Fruit fly (Drosophila melanogaster) whole organism, prepupa: ENCODE data around the gene Keap1.
A peak's percentile ranks its signal among the peaks of the same experiment; 100 is the strongest.

Source experiments
- Blimp-1 ChIP-seq: fragments of 200-800 bp; sonication (Bioruptor generic); optimal IDR thresholded peaks from 3 replicates; lab custom pipeline; 2017; ENCODE audit warnings: missing biosample characterization, missing genetic modification characterization, mild to moderate bottlenecking, moderate library complexity, missing genetic modification reagents
- CG10669 ChIP-seq: fragments of 200-800 bp; sonication (Bioruptor generic); optimal IDR thresholded peaks from 3 replicates; lab custom pipeline; 2018; ENCODE audit warnings: missing biosample characterization, mild to moderate bottlenecking, missing genetic modification characterization, moderate library complexity
- CG11294 ChIP-seq: fragments of 200-800 bp; sonication (Bioruptor generic); IDR thresholded peaks from 2 replicates; pipeline ENCODE4 v1.3.6; 2022; ENCODE audit warnings: missing biosample characterization, missing genetic modification characterization
- CG11762 ChIP-seq: fragments of 200-800 bp; sonication (Bioruptor generic); optimal IDR thresholded peaks from 3 replicates; lab custom pipeline; 2016; ENCODE audit warnings: missing biosample characterization, missing genetic modification characterization; ENCODE audit not compliant: insufficient read depth
- CG11902 ChIP-seq: fragments of 200-800 bp; sonication (Bioruptor generic); optimal IDR thresholded peaks from 3 replicates; lab custom pipeline; 2016; ENCODE audit warnings: missing biosample characterization, missing genetic modification characterization
- CG15336 ChIP-seq: fragments of 200-800 bp; sonication (Bioruptor generic); IDR thresholded peaks from 2 replicates; pipeline ENCODE4 v1.3.6; 2022; ENCODE audit warnings: missing biosample characterization, missing genetic modification characterization
- CG1621 ChIP-seq: fragments of 200-800 bp; sonication (Bioruptor generic); optimal IDR thresholded peaks from 3 replicates; lab custom pipeline; 2018; ENCODE audit warnings: missing biosample characterization, mild to moderate bottlenecking, missing genetic modification characterization
- CG16779 ChIP-seq: fragments of 200-800 bp; sonication (Bioruptor generic); optimal IDR thresholded peaks from 3 replicates; lab custom pipeline; 2017; ENCODE audit warnings: missing biosample characterization, mild to moderate bottlenecking, missing genetic modification characterization
- CG3032 ChIP-seq: fragments of 200-800 bp; optimal IDR thresholded peaks from 2 replicates; lab custom pipeline; 2019; ENCODE audit warnings: missing biosample characterization, mild to moderate bottlenecking, missing genetic modification characterization, moderate library complexity
- CG31627 ChIP-seq: fragments of 200-800 bp; sonication (Bioruptor generic); optimal IDR thresholded peaks from 3 replicates; lab custom pipeline; 2016; ENCODE audit warnings: missing biosample characterization, missing genetic modification characterization
- CG32006 ChIP-seq: fragments of 200-800 bp; sonication (Bioruptor generic); optimal IDR thresholded peaks from 3 replicates; lab custom pipeline; 2017; ENCODE audit warnings: missing biosample characterization, mild to moderate bottlenecking, missing genetic modification characterization
- CG34406 ChIP-seq: fragments of 200-800 bp; sonication (Bioruptor generic); optimal IDR thresholded peaks from 3 replicates; lab custom pipeline; 2016; ENCODE audit warnings: missing biosample characterization, missing genetic modification characterization
- CG6276 ChIP-seq: fragments of 200-800 bp; sonication (Bioruptor generic); optimal IDR thresholded peaks from 2 replicates; lab custom pipeline; 2017; ENCODE audit warnings: missing biosample characterization, mild to moderate bottlenecking, missing genetic modification characterization
- CG6792 ChIP-seq: fragments of 200-800 bp; sonication (Bioruptor generic); optimal IDR thresholded peaks from 3 replicates; lab custom pipeline; 2016; ENCODE audit warnings: missing biosample characterization, missing genetic modification characterization
- CG6808 ChIP-seq: fragments of 200-800 bp; sonication (Bioruptor generic); optimal IDR thresholded peaks from 3 replicates; lab custom pipeline; 2017; ENCODE audit warnings: missing biosample characterization, missing genetic modification characterization, mild to moderate bottlenecking, moderate library complexity, missing genetic modification reagents
- CG7368 ChIP-seq: fragments of 200-800 bp; sonication (Bioruptor generic); optimal IDR thresholded peaks from 3 replicates; lab custom pipeline; 2016; ENCODE audit warnings: missing biosample characterization, missing genetic modification characterization
- CG8119 ChIP-seq: fragments of 200-800 bp; sonication (Bioruptor generic); IDR thresholded peaks from 3 replicates; pipeline ENCODE4 v1.3.6; 2022; ENCODE audit warnings: missing biosample characterization, missing genetic modification characterization
- CG8319 ChIP-seq: fragments of 200-800 bp; sonication (Bioruptor generic); optimal IDR thresholded peaks from 3 replicates; lab custom pipeline; 2016; ENCODE audit warnings: missing biosample characterization, missing genetic modification characterization
- CG9139 ChIP-seq: fragments of 200-800 bp; sonication (Bioruptor generic); optimal IDR thresholded peaks from 3 replicates; lab custom pipeline; 2017; ENCODE audit warnings: missing biosample characterization, mild to moderate bottlenecking, missing genetic modification characterization
- Eip75B ChIP-seq: fragments of 200-800 bp; sonication (Bioruptor generic); optimal IDR thresholded peaks from 3 replicates; lab custom pipeline; 2016; ENCODE audit warnings: missing biosample characterization, missing genetic modification characterization
- Eip78C ChIP-seq: fragments of 200-800 bp; sonication (Bioruptor generic); peaks from one replicate; lab custom pipeline; 2016; ENCODE audit warnings: missing biosample characterization, missing genetic modification characterization
- Eip93F ChIP-seq: fragments of 200-800 bp; sonication (Bioruptor generic); optimal IDR thresholded peaks from 2 replicates; lab custom pipeline; 2016; ENCODE audit warnings: missing biosample characterization, mild to moderate bottlenecking, missing genetic modification characterization
- Ets96B ChIP-seq: fragments of 200-800 bp; optimal IDR thresholded peaks from 2 replicates; lab custom pipeline; 2019; ENCODE audit warnings: missing biosample characterization, mild to moderate bottlenecking, missing genetic modification characterization, moderate library complexity
- Gug ChIP-seq: fragments of 200-800 bp; sonication (Bioruptor generic); IDR thresholded peaks from 2 replicates; pipeline ENCODE4 v1.3.6; 2022; ENCODE audit warnings: missing biosample characterization, missing genetic modification characterization
- Hr38 ChIP-seq: sonication (Bioruptor generic); optimal IDR thresholded peaks from 2 replicates; lab custom pipeline; 2016; ENCODE audit warnings: missing biosample characterization, missing genetic modification characterization
- Hr4 ChIP-seq: fragments of 200-800 bp; sonication (Bioruptor generic); optimal IDR thresholded peaks from 3 replicates; lab custom pipeline; 2016; ENCODE audit warnings: missing biosample characterization, missing genetic modification characterization
- Lpt ChIP-seq: fragments of 200-800 bp; sonication (Bioruptor generic); optimal IDR thresholded peaks from 3 replicates; lab custom pipeline; 2016; ENCODE audit warnings: missing biosample characterization, missing genetic modification characterization
- Met ChIP-seq: fragments of 200-800 bp; sonication (Bioruptor generic); optimal IDR thresholded peaks from 3 replicates; lab custom pipeline; 2016; ENCODE audit warnings: missing biosample characterization, missing genetic modification characterization
- OdsH ChIP-seq: fragments of 200-800 bp; sonication (Bioruptor generic); optimal IDR thresholded peaks from 3 replicates; lab custom pipeline; 2016; ENCODE audit warnings: missing biosample characterization, missing genetic modification characterization
- Smox ChIP-seq: fragments of 200-800 bp; sonication (Bioruptor generic); optimal IDR thresholded peaks from 3 replicates; lab custom pipeline; 2016; ENCODE audit warnings: missing biosample characterization, missing genetic modification characterization
- Sox102F ChIP-seq: fragments of 200-800 bp; sonication (Bioruptor generic); optimal IDR thresholded peaks from 2 replicates; lab custom pipeline; 2016; ENCODE audit warnings: missing biosample characterization, mild to moderate bottlenecking, missing genetic modification characterization
- Sox14 ChIP-seq: fragments of 200-800 bp; sonication (Bioruptor generic); optimal IDR thresholded peaks from 3 replicates; lab custom pipeline; 2016; ENCODE audit warnings: missing biosample characterization, missing genetic modification characterization
- achi ChIP-seq: fragments of 200-800 bp; sonication (Bioruptor generic); optimal IDR thresholded peaks from 3 replicates; lab custom pipeline; 2016; ENCODE audit warnings: missing biosample characterization, missing genetic modification characterization
- acj6 ChIP-seq: fragments of 200-800 bp; sonication (Bioruptor generic); optimal IDR thresholded peaks from 3 replicates; lab custom pipeline; 2016; ENCODE audit warnings: missing biosample characterization, missing genetic modification characterization
- cyc ChIP-seq: fragments of 200-800 bp; sonication (Bioruptor generic); optimal IDR thresholded peaks from 3 replicates; lab custom pipeline; 2016; ENCODE audit warnings: missing biosample characterization, missing genetic modification characterization
- dsx ChIP-seq: fragments of 200-800 bp; optimal IDR thresholded peaks from 3 replicates; lab custom pipeline; 2019; ENCODE audit warnings: missing biosample characterization, mild to moderate bottlenecking, missing genetic modification characterization, moderate library complexity; ENCODE audit not compliant: poor library complexity, severe bottlenecking
- esn ChIP-seq: fragments of 200-800 bp; sonication (Bioruptor generic); optimal IDR thresholded peaks from 2 replicates; lab custom pipeline; 2016; ENCODE audit warnings: missing biosample characterization, mild to moderate bottlenecking, missing genetic modification characterization, moderate library complexity
- fd59A ChIP-seq: fragments of 200-800 bp; sonication (Bioruptor generic); optimal IDR thresholded peaks from 2 replicates; lab custom pipeline; 2017; ENCODE audit warnings: missing biosample characterization, mild to moderate bottlenecking, missing genetic modification characterization, missing genetic modification reagents
- fkh ChIP-seq: fragments of 200-800 bp; sonication (Bioruptor generic); optimal IDR thresholded peaks from 3 replicates; lab custom pipeline; 2017; ENCODE audit warnings: missing biosample characterization, mild to moderate bottlenecking, missing genetic modification characterization, moderate library complexity
- net ChIP-seq: fragments of 200-800 bp; sonication (Bioruptor generic); optimal IDR thresholded peaks from 3 replicates; lab custom pipeline; 2016; ENCODE audit warnings: missing biosample characterization, missing genetic modification characterization
- pdm3 ChIP-seq: fragments of 200-800 bp; sonication (Bioruptor generic); optimal IDR thresholded peaks from 3 replicates; lab custom pipeline; 2016; ENCODE audit warnings: missing biosample characterization, missing genetic modification characterization
- salr ChIP-seq, 2 experiments: fragments of 200-800 bp; sonication (Bioruptor generic); optimal IDR thresholded peaks; 3 replicates each; lab custom pipeline; 2016 to 2018; ENCODE audit warnings: missing biosample characterization in 2 of 2, missing genetic modification characterization in 2 of 2, mild to moderate bottlenecking in 1 of 2
- ss ChIP-seq, 2 experiments: fragments of 200-800 bp; sonication (Bioruptor generic); optimal IDR thresholded peaks; 2 replicates in 1 of 2; 3 replicates in 1 of 2; lab custom pipeline; 2017 to 2018; ENCODE audit warnings: mild to moderate bottlenecking in 2 of 2, missing biosample characterization in 2 of 2, missing genetic modification characterization in 2 of 2, moderate library complexity in 1 of 2
- svp ChIP-seq: fragments of 200-800 bp; sonication (Bioruptor generic); peaks from one replicate; lab custom pipeline; 2016; ENCODE audit warnings: missing biosample characterization, missing genetic modification characterization
- topi ChIP-seq: fragments of 200-800 bp; sonication (Bioruptor generic); optimal IDR thresholded peaks from 3 replicates; lab custom pipeline; 2016; ENCODE audit warnings: missing biosample characterization, missing genetic modification characterization
- vri ChIP-seq: fragments of 200-800 bp; sonication (Bioruptor generic); optimal IDR thresholded peaks from 3 replicates; lab custom pipeline; 2016; ENCODE audit warnings: missing biosample characterization, mild to moderate bottlenecking, missing genetic modification characterization

The Keap1 gene

DNA sequence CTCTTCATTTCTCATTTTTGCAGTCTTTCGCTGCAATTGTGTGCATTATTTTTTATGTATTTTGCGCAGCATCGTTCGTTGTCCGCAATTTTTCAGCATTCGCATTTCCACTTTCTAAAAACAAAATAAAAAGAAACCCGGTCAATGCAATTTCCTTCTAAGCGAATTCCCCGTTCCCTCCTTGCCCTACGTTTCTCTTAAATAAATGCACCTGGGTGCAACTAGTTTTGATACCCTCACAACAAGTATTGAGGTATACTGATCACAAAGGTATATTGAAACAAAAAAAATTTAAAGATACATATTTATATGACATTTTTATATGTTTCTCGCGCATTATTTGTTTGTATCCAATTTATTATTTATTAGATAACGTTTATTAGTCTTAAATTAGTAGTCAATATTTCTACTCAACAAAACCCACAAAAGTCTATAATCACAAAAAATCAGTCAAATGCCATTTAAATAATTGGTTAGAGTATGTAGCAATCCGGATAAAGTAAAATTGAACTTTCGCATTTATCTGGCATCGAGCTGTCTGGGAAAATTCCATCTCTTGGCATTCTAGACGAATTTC, 1.7 kb upstream of the Keap1 start (continued):
- no peak for TF ChIP-seq Hr38 (GFP tag; lab: Kevin White, UChicago)
- peak; percentile 92 for TF ChIP-seq CG8119 (GFP tag; lab: Robert Waterston, UW)
- no peak for TF ChIP-seq CG16779
- peak; percentile 46 for TF ChIP-seq CG7368 (GFP tag; lab: Kevin White, UChicago)
- TF ChIP-seq CG6808 (GFP tag; lab: Kevin White, UChicago): peak; percentile 73
- peak; percentile 39 for TF ChIP-seq cyc (GFP tag; lab: Kevin White, UChicago)
- TF ChIP-seq CG10669 (GFP tag; lab: Kevin White, UChicago): no peak
- TF ChIP-seq salr (GFP tag; optimal IDR thresholded peaks at IDR 0.05; lab: Kevin White, UChicago): peak in 1 of 2 experiments; percentile 92

DNA sequence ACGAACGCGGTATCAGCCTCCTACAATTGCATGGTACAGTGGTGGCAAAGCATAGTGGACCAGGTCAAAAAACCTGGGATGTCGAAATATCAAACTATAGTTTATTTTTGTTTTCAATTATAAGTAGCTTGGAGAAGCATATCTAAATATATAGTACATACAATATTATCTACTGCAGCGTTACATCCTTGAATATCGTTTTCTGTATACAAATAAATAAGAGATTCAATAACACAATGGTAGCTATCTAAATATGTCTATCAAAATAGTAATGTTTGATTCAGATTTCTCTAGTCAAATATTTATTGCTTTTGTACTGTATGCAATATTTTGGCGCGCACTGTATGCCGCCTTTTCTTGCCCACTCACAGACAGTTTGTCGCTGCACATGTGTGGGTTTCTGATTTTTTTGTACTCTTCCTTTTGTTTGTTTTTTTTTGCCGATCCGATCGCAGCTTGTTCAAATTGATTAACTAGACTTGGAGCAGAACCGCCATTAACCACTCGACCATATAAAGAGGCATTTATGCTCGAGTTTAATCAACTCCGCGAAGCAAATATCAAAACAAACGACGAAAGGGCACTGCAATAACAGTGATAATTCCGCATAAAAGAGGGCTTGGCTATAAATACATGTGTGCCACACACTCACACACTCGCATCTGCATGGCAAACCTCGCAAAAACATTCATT, 1.1 kb upstream of the Keap1 start:
- TF ChIP-seq CG7368 (GFP tag; lab: Kevin White, UChicago) (peak; percentile 95), CG8319 (GFP tag; lab: Kevin White, UChicago) (peak; percentile 96), CG6808 (GFP tag; lab: Kevin White, UChicago) (peak; percentile 98), CG1621 (tag; lab: Kevin White, UChicago) (peak; percentile 93), Met (peak; percentile 98), vri (GFP tag; lab: Kevin White, UChicago) (peak; percentile 88), cyc (GFP tag; lab: Kevin White, UChicago) (peak; percentile 94), Eip93F (GFP tag; lab: Kevin White, UChicago) (peak; percentile 93), Eip78C (GFP tag; lab: Kevin White, UChicago) (peak; percentile 100), CG34406 (GFP tag; lab: Kevin White, UChicago) (peak; percentile 98), CG6792 (GFP tag; lab: Kevin White, UChicago) (peak; percentile 97), ss (GFP tag; optimal IDR thresholded peaks at IDR 0.05; lab: Kevin White, UChicago) (peak; percentile 95 to 97), esn (GFP tag; lab: Kevin White, UChicago) (peak; percentile 98), net (GFP tag; lab: Kevin White, UChicago) (peak; percentile 97), fkh (GFP tag; lab: Kevin White, UChicago) (peak; percentile 67), CG15336 (GFP tag; lab: Robert Waterston, UW) (peak; percentile 98), CG11762 (peak; percentile 99), CG8119 (GFP tag; lab: Robert Waterston, UW) (peak; percentile 99), Sox102F (GFP tag; lab: Kevin White, UChicago) (peak; percentile 95), achi (GFP tag; lab: Kevin White, UChicago) (peak; percentile 98), Blimp-1 (GFP tag; lab: Kevin White, UChicago) (peak; percentile 88), CG16779 (peak; percentile 97), CG32006 (peak; percentile 99), CG6276 (GFP tag; lab: Kevin White, UChicago) (peak; percentile 99), Hr4 (GFP tag; lab: Kevin White, UChicago) (peak; percentile 98), topi (peak; percentile 98), CG31627 (peak; percentile 96), Ets96B (tag; lab: Kevin White, UChicago) (peak; percentile 98), CG10669 (GFP tag; lab: Kevin White, UChicago) (peak; percentile 97), dsx (peak; percentile 95), acj6 (GFP tag; lab: Kevin White, UChicago) (peak; percentile 97), CG3032 (tag; lab: Kevin White, UChicago) (peak; percentile 98), CG11294 (GFP tag; lab: Robert Waterston, UW) (peak; percentile 93), pdm3 (GFP tag; lab: Kevin White, UChicago) (peak; percentile 98), OdsH (GFP tag; lab: Kevin White, UChicago) (peak; percentile 98), Gug (GFP tag; lab: Robert Waterston, UW) (peak; percentile 94), CG9139 (GFP tag; lab: Kevin White, UChicago) (peak; percentile 94), Sox14 (GFP tag; lab: Kevin White, UChicago) (peak; percentile 97), Smox (peak; percentile 97), salr (GFP tag; optimal IDR thresholded peaks at IDR 0.05; lab: Kevin White, UChicago) (peak; percentile 86 to 99), fd59A (peak; percentile 97), Lpt (GFP tag; lab: Kevin White, UChicago) (peak; percentile 98), Eip75B (GFP tag; lab: Kevin White, UChicago) (peak; percentile 98), svp (GFP tag; lab: Kevin White, UChicago) (peak; percentile 99), CG11902 (peak; percentile 91)
